Fruit fly (Drosophila melanogaster) ovary, adult (tissue): Measurements from ENCODE around the gene ckd.

ENCODE experiments used
- CG17801 ChIP-seq: fragments of 200-800 bp; optimal IDR thresholded peaks from 2 replicates; lab custom pipeline; 2019; ENCODE audit warnings: missing biosample characterization, mild to moderate bottlenecking, missing genetic modification characterization, moderate library complexity; ENCODE audit not compliant: partially characterized antibody

ckd gene

dm6 chr3L:3241368-3241640 is 16.4 kb upstream of the ckd start:
- TF ChIP-seq CG17801 (GFP tag; lab: Kevin White, UChicago) = no peak

- TF ChIP-seq CG17801 (GFP tag; lab: Kevin White, UChicago) = no peak
Observed at dm6 chr3L:3242121-3243083, 15.3 kb upstream of the ckd start.

dm6 chr3L:3244244-3245144 is 13.2 kb upstream of the ckd start, which contains the start of gene CG12078:
Gene CG12078 (minus strand): TSS chr3L:3244294.
- no peak for TF ChIP-seq CG17801 (GFP tag; lab: Kevin White, UChicago)

dm6 chr3L:3245189-3245588 is 12.5 kb upstream of the ckd start:
- no peak for TF ChIP-seq CG17801 (GFP tag; lab: Kevin White, UChicago)

dm6 chr3L:3246378-3247129 is 11.1 kb upstream of the ckd start:
- peak; percentile 45 for TF ChIP-seq CG17801 (GFP tag; lab: Kevin White, UChicago)

- TF ChIP-seq CG17801 (GFP tag; lab: Kevin White, UChicago) = no peak
Observed at dm6 chr3L:3247130-3248065, 10.3 kb upstream of the ckd start, which contains the start of gene CG43389. Gene CG43389 (plus strand): TSS chr3L:3248015.

dm6 chr3L:3248714-3249663 is 8.7 kb upstream of the ckd start:
- TF ChIP-seq CG17801 (GFP tag; lab: Kevin White, UChicago) = peak; percentile 42

- TF ChIP-seq CG17801 (GFP tag; lab: Kevin White, UChicago) = no peak
Observed at dm6 chr3L:3249664-3249996, 8.0 kb upstream of the ckd start.

- TF ChIP-seq CG17801 (GFP tag; lab: Kevin White, UChicago) = peak; percentile 92
Observed at dm6 chr3L:3249997-3250774, 7.5 kb upstream of the ckd start.

- no peak for TF ChIP-seq CG17801 (GFP tag; lab: Kevin White, UChicago)
Observed at dm6 chr3L:3250922-3251658, 6.6 kb upstream of the ckd start.
